Fruit fly (Drosophila melanogaster) S2 (cell line): ENCODE data around the gene Pxd.

Experiments
- CG8478 ChIP-seq: fragments of >200 bp; optimal IDR thresholded peaks from 2 replicates; lab custom pipeline; 2018
- CTCF ChIP-seq, 2 experiments: fragments of >200 bp; optimal IDR thresholded peaks; 2 replicates each; lab custom pipeline; 2018

DNA sequence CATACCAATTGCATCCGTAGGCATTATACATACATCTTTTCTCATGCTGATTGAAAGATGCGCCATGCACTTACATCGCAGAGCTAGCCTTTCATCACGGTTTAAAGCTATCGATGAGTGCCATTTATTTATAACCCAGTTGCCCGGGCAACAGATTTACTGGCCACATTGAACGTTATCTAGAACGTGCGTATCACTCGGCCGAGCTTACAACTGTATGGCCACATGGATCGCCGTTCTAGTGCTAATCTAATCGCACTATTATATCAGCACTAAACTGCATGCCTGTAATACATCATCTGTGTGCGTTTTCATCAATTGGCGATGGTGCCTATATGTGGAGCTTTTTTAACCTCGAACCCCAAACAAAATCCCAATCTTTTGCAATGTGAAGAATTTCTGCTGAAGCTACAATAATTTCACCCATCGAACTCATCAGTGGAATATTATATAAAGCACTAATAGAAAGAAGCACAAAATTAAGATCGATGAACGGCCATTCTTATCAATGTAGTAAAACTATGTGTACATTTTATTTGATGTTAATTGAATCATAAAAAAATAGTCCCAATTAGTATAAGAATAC, 46.5 kb downstream of the Pxd start:
- TF ChIP-seq CTCF (optimal IDR thresholded peaks at IDR 0.05; lab: Kevin White, UChicago) (no peak), CG8478 (lab: Kevin White, UChicago) (no peak)
